Worm (Caenorhabditis elegans) whole organism, late embryonic: Measurements from ENCODE around the gene ham-3.

Experiments used
- F13H6.1 ChIP-seq: sonication (generic microtip); optimal IDR thresholded peaks from 2 replicates; lab custom pipeline; 2016; ENCODE audit warnings: missing genetic modification characterization, missing compliant biosample characterization
- ceh-48 ChIP-seq: sonication (generic microtip); optimal IDR thresholded peaks from 2 replicates; lab custom pipeline; 2016; ENCODE audit warnings: missing genetic modification characterization, inconsistent platforms, missing compliant biosample characterization
- ceh-6 ChIP-seq: fragments of 200-800 bp; sonication (Bioruptor generic); optimal IDR thresholded peaks from 2 replicates; lab custom pipeline; 2018; ENCODE audit warnings: mild to moderate bottlenecking, missing genetic modification characterization, missing compliant biosample characterization
- hlh-30 ChIP-seq: sonication (generic microtip); optimal IDR thresholded peaks from 2 replicates; lab custom pipeline; 2017; ENCODE audit warnings: antibody characterized with exemption, missing genetic modification characterization, missing compliant biosample characterization; ENCODE audit not compliant: insufficient read depth
- pha-2 ChIP-seq: sonication (generic microtip); optimal IDR thresholded peaks from 2 replicates; lab custom pipeline; 2017; ENCODE audit warnings: mild to moderate bottlenecking, missing genetic modification characterization, missing compliant biosample characterization
- pqm-1 ChIP-seq: sonication (generic microtip); optimal IDR thresholded peaks from 2 replicates; lab custom pipeline; 2016; ENCODE audit warnings: missing genetic modification characterization, missing compliant biosample characterization
- sox-2 ChIP-seq: fragments of 200-800 bp; sonication (Bioruptor generic); IDR thresholded peaks from 2 replicates; pipeline ENCODE4 v1.3.6; 2022; ENCODE audit warnings: missing genetic modification reagents, missing genetic modification characterization, missing compliant biosample characterization
- unc-42 ChIP-seq: sonication (generic microtip); optimal IDR thresholded peaks from 2 replicates; lab custom pipeline; 2016; ENCODE audit warnings: missing genotype, missing genetic modification characterization, missing compliant biosample characterization

DNA sequence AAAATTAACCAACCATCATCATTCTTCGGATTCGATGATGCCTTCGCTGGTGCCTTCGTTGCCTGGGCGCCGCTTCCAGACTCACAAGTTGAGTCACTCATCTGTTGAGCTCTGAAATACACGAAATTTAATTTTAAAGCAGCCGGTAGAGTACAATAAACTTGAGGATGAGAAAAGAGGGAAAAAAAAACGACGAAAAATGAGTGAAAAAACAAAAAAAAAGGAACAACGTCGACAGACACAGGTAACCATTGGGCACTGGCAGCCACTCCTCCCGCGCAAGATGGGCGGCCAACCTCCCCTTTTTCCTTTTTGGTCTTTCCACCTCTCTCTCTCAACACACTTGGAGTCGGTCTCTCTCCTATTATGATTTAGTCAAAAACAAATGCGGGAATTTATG lies 26.1 kb downstream of the ham-3 start, which contains the start of gene K08E5.1:
- TF ChIP-seq pqm-1 (tag; lab: Kevin White, UChicago), result no peak
- TF ChIP-seq ceh-48 (tag; lab: Kevin White, UChicago), result no peak
- no peak for TF ChIP-seq hlh-30 (tag; lab: Kevin White, UChicago)
- no peak for TF ChIP-seq F13H6.1
- no peak for TF ChIP-seq sox-2 (GFP tag; lab: Robert Waterston, UW)
- TF ChIP-seq ceh-6 (GFP tag; lab: Kevin White, UChicago), result no peak
- TF ChIP-seq pha-2 (tag; lab: Kevin White, UChicago), result no peak
- TF ChIP-seq unc-42 (tag; lab: Kevin White, UChicago), result no peak
